Fruit fly (Drosophila melanogaster) S2 (cell line): Measurements from ENCODE around the gene Irp-1A.

ENCODE experiments used
- CG8478 ChIP-seq: fragments of >200 bp; optimal IDR thresholded peaks from 2 replicates; lab custom pipeline; 2018
- CTCF ChIP-seq, 2 experiments: fragments of >200 bp; optimal IDR thresholded peaks; 2 replicates each; lab custom pipeline; 2018

The Irp-1A gene

DNA sequence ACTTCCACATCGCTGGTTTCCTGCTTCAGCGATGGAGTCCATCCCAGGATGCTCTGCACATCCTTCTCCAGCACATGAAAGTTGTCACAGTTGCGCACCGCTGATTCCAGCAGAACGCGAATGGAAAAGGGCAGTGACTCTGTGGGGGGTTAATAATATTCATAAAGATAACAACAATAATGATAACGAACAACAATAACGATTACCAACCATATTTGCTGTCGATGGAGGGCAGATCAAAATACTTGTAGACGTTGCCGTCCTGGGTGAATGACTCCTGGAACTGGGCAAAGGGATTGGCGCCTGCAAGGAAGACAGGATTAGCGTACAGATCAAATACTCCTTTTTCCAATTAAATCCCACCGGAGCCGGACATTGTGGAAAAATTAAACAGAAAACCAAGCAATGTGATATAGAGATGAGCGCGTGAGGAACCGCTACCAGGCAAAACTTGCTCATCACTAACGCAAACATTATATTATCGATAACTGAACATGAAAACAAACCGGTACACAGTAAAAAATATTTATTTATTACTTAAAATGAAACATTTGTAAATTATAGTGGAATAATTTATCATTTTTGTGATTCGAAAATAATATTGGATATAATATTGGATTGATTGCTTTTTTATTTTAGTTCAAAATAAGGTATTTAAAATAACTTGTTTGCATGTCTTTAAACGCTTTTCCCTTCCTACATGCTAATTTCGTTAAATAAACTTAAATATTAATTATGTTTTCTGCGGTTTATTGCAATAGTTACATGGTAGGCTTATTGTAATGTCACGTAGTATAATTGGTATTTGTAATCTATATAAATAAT, at the start of gene Irp-1A:
TSS of gene Irp-1A (minus strand) at position 439 of the 825 bp plus-strand sequence.
- TF ChIP-seq CG8478 (no peak), CTCF (optimal IDR thresholded peaks at IDR 0.05; lab: Kevin White, UChicago) (no peak)

dm6 chr3R:22771670-22772069, 47.3 kb upstream of the Irp-1A start, which contains the start of gene CG43095:
Gene CG43095 (minus strand): TSS chr3R:22771770.
- TF ChIP-seq CG8478: no peak
- TF ChIP-seq CTCF (optimal IDR thresholded peaks at IDR 0.05; lab: Kevin White, UChicago): no peak

DNA sequence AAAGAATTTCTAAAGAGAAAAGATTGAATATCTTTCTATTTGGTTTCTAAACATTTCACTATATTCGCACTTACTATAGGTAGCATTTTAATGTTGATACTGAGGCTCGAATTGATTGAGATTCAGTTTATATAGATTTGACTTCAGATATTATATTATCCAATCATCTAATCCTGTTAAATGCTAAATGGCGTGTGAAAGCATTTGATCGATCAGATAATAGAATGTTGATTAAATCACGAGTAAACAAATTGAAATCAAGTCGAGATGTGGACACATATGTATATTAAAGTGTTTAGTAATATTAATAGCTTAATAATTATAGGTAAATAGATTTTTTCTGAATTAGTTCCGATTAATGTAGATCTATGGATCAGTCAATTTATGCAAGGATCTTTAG, 46.5 kb upstream of the Irp-1A start, which contains the start of gene CG43094:
TSS of gene CG43094 (minus strand) at position 101 of the 400 bp plus-strand sequence.
- TF ChIP-seq CTCF (optimal IDR thresholded peaks at IDR 0.05; lab: Kevin White, UChicago) (no peak), CG8478 (no peak)

- TF ChIP-seq CG8478: no peak
- TF ChIP-seq CTCF (optimal IDR thresholded peaks at IDR 0.05; lab: Kevin White, UChicago): no peak
Observed at dm6 chr3R:22770207-22770606, 45.8 kb upstream of the Irp-1A start, which contains the start of gene CG43093. Gene CG43093 (minus strand): TSS chr3R:22770307.

DNA sequence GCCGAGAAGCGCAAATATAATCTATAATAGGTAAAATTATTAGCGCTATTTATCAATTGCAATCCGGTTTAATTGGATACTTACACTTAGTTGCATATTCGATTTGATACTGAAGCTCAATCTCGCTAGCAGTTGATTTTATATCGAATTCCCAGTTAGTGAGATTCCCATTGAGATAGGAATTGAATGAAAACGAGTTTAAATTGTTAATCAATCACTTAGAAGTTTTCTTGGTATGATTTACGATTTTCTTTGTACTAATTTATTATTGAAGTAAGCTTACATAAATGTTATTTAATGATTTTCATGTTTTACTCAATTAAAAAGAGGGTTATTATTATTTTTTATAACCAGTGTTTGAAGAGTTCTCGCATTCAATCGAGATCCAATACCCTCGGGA, 45.2 kb upstream of the Irp-1A start, which contains the start of gene CG43092:
TSS of gene CG43092 (minus strand) at position 101 of the 400 bp plus-strand sequence.
- TF ChIP-seq CG8478 (no peak), CTCF (optimal IDR thresholded peaks at IDR 0.05; lab: Kevin White, UChicago) (no peak)

dm6 chr3R:22768633-22769032, 44.2 kb upstream of the Irp-1A start, which contains the start of gene CG43091:
Gene CG43091 (minus strand): TSS chr3R:22768733.
- TF ChIP-seq CG8478 (no peak), CTCF (optimal IDR thresholded peaks at IDR 0.05; lab: Kevin White, UChicago) (no peak)

dm6 chr3R:22767599-22767998, 43.2 kb upstream of the Irp-1A start, which contains the start of gene CG13841:
Gene CG13841 (minus strand): TSS chr3R:22767699.
- TF ChIP-seq CTCF (optimal IDR thresholded peaks at IDR 0.05; lab: Kevin White, UChicago) (no peak), CG8478 (no peak)

dm6 chr3R:22766072-22766471, 41.7 kb upstream of the Irp-1A start, which contains the start of gene Nepl15:
Gene Nepl15 (minus strand): TSS chr3R:22766172.
- TF ChIP-seq CG8478 (no peak), CTCF (optimal IDR thresholded peaks at IDR 0.05; lab: Kevin White, UChicago) (no peak)

- no peak for TF ChIP-seq CTCF (optimal IDR thresholded peaks at IDR 0.05; lab: Kevin White, UChicago)
Observed at dm6 chr3R:22763587-22763986, 39.2 kb upstream of the Irp-1A start, which contains the start of gene Nepl14. Gene Nepl14 (minus strand): TSS chr3R:22763711.

- TF ChIP-seq CG8478 (no peak), CTCF (optimal IDR thresholded peaks at IDR 0.05; lab: Kevin White, UChicago) (no peak)
Observed at dm6 chr3R:22760988-22761387, 36.6 kb upstream of the Irp-1A start, which contains the start of gene Nepl13. Gene Nepl13 (minus strand): TSS chr3R:22761076.

dm6 chr3R:22757117-22757516, 32.7 kb upstream of the Irp-1A start:
- TF ChIP-seq CG8478: no peak
- no peak for TF ChIP-seq CTCF (optimal IDR thresholded peaks at IDR 0.05; lab: Kevin White, UChicago)

dm6 chr3R:22756289-22756688, 31.9 kb upstream of the Irp-1A start:
- no peak for TF ChIP-seq CG8478
- TF ChIP-seq CTCF (optimal IDR thresholded peaks at IDR 0.05; lab: Kevin White, UChicago): no peak

- TF ChIP-seq CTCF (optimal IDR thresholded peaks at IDR 0.05; lab: Kevin White, UChicago) (no peak), CG8478 (no peak)
Observed at dm6 chr3R:22755187-22755777, 30.9 kb upstream of the Irp-1A start.

DNA sequence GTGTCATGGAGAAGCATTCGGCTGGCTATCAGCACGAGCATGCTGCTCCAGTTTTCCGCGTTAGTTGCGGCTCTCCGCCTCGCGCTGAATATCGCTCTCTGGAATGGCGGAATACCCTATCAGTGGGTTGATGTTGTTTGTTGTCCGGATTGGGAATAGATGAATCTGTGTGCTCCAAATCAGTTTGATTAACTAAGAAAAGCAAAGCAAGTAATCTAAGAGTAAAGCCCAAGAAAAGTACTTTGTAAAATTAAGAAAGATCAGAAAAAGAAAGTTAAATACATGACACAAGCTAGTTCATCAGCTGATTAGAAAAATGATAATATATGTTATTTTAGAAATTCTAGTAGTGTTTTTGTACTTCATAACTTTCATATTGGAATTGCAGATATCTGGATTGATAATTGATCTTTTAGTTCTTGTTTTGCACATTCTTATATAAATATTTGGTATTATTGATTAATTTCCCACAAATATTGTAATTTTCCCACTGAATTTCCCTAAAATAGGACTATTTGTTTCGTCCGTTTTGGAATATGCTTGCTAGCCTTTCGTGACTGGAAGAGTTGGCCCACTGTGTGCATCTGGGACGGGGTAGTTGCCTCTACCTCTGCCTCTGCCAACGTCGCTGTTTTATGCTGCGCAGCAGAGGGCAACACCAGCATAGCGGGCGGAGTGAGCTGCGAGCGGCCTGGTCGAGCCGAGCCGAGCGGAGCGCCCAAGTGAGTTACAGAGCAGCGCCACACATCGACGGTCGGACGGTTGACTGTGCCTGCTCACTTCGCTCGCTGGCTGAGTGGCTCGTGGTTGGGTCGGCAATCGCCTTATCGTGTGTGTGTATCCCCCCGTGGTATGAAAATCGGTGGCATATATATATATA, 29.7 kb upstream of the Irp-1A start:
- TF ChIP-seq CG8478 (no peak), CTCF (optimal IDR thresholded peaks at IDR 0.05; lab: Kevin White, UChicago) (no peak)

DNA sequence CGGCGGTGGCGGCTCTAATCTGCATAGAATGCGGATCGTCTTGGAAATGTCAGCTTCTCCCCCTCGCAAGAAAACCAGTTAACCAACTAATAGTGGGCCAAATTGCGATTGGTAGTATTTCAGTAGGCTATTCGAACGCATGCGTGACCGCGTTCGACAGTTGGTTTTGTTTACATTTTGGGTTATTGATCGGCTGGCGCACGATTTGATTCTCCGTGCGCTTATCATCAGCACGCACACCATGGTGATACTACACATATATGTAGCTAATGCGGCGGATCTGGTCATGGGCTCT, 29.2 kb upstream of the Irp-1A start:
- TF ChIP-seq CTCF (optimal IDR thresholded peaks at IDR 0.05; lab: Kevin White, UChicago): no peak
- no peak for TF ChIP-seq CG8478
